Worm (Caenorhabditis elegans) whole organism, mixed stage, embryonic: Measurements from ENCODE around the gene C43C3.4.

ENCODE experiments used
- M03D4.4 ChIP-seq: sonication (generic microtip); optimal IDR thresholded peaks from 2 replicates; lab custom pipeline; 2017; ENCODE audit warnings: mild to moderate bottlenecking, missing genetic modification characterization, missing compliant biosample characterization
- bed-3 ChIP-seq: fragments of 200-800 bp; sonication (Bioruptor generic); optimal IDR thresholded peaks from 3 replicates; lab custom pipeline; 2018; ENCODE audit warnings: mild to moderate bottlenecking, missing genetic modification characterization, moderate library complexity, missing compliant biosample characterization
- blmp-1 ChIP-seq: fragments of 150-350 bp; optimal IDR thresholded peaks from 2 replicates; lab custom pipeline; 2014; ENCODE audit warnings: missing biosample characterization, missing genetic modification characterization
- ceh-39 ChIP-seq: fragments of 150-350 bp; optimal IDR thresholded peaks from 2 replicates; lab custom pipeline; 2014; ENCODE audit warnings: missing biosample characterization, missing genetic modification characterization
- ceh-43 ChIP-seq: fragments of 200-800 bp; sonication (Bioruptor generic); optimal IDR thresholded peaks from 2 replicates; lab custom pipeline; 2018; ENCODE audit warnings: mild to moderate bottlenecking, missing genetic modification characterization, moderate library complexity, missing compliant biosample characterization
- ceh-83 ChIP-seq: fragments of 200-800 bp; sonication (Bioruptor generic); optimal IDR thresholded peaks from 2 replicates; lab custom pipeline; 2018; ENCODE audit warnings: mild to moderate bottlenecking, missing genetic modification characterization, missing compliant biosample characterization
- ces-1 ChIP-seq: fragments of 150-350 bp; optimal IDR thresholded peaks from 2 replicates; lab custom pipeline; 2014; ENCODE audit warnings: missing biosample characterization, missing genetic modification reagents, missing genetic modification characterization
- cnd-1 ChIP-seq: fragments of 200-800 bp; sonication (Bioruptor generic); optimal IDR thresholded peaks from 2 replicates; lab custom pipeline; 2018; ENCODE audit warnings: mild to moderate bottlenecking, missing genetic modification characterization, missing compliant biosample characterization
- drap-1 ChIP-seq: fragments of 200-800 bp; sonication (Bioruptor generic); optimal IDR thresholded peaks from 3 replicates; lab custom pipeline; 2018; ENCODE audit warnings: mild to moderate bottlenecking, missing genetic modification characterization, missing compliant biosample characterization
- elt-1 ChIP-seq: sonication (generic microtip); optimal IDR thresholded peaks from 2 replicates; lab custom pipeline; 2017; ENCODE audit warnings: missing genetic modification characterization, mild to moderate bottlenecking, missing compliant biosample characterization, antibody characterized with exemption, moderate library complexity, borderline replicate concordance; ENCODE audit not compliant: insufficient read depth
- elt-3 ChIP-seq: fragments of 150-350 bp; optimal IDR thresholded peaks from 2 replicates; lab custom pipeline; 2014; ENCODE audit warnings: missing biosample characterization, missing genetic modification characterization
- flh-1 ChIP-seq: fragments of 200-800 bp; sonication (Bioruptor generic); optimal IDR thresholded peaks from 2 replicates; lab custom pipeline; 2018; ENCODE audit warnings: mild to moderate bottlenecking, missing genetic modification characterization, moderate library complexity, missing compliant biosample characterization
- ham-2 ChIP-seq: fragments of 200-800 bp; sonication (Bioruptor generic); optimal IDR thresholded peaks from 2 replicates; lab custom pipeline; 2018; ENCODE audit warnings: mild to moderate bottlenecking, missing genetic modification characterization, missing compliant biosample characterization
- hlh-1 ChIP-seq: fragments of 150-350 bp; optimal IDR thresholded peaks from 2 replicates; lab custom pipeline; 2014; ENCODE audit warnings: missing biosample characterization, missing genetic modification reagents, missing genetic modification characterization
- lin-13 ChIP-seq: fragments of 150-350 bp; optimal IDR thresholded peaks from 2 replicates; lab custom pipeline; 2014; ENCODE audit warnings: missing biosample characterization, missing genetic modification characterization
- lin-32 ChIP-seq: fragments of 200-800 bp; sonication (Bioruptor generic); optimal IDR thresholded peaks from 2 replicates; lab custom pipeline; 2018; ENCODE audit warnings: mild to moderate bottlenecking, missing genetic modification characterization, missing compliant biosample characterization
- lsy-2 ChIP-seq: fragments of 150-350 bp; optimal IDR thresholded peaks from 2 replicates; lab custom pipeline; 2014; ENCODE audit warnings: missing biosample characterization, missing genetic modification characterization
- mab-5 ChIP-seq: fragments of 150-350 bp; optimal IDR thresholded peaks from 2 replicates; lab custom pipeline; 2014; ENCODE audit warnings: missing biosample characterization, missing genetic modification characterization
- mep-1 ChIP-seq: fragments of 150-350 bp; optimal IDR thresholded peaks from 2 replicates; lab custom pipeline; 2017; ENCODE audit warnings: missing biosample characterization, missing genetic modification reagents, missing genetic modification characterization, inconsistent platforms
- mls-2 ChIP-seq: sonication (generic microtip); optimal IDR thresholded peaks from 2 replicates; lab custom pipeline; 2016; ENCODE audit warnings: mild to moderate bottlenecking, missing genetic modification characterization, moderate library complexity, missing compliant biosample characterization
- nhr-12 ChIP-seq: fragments of 150-350 bp; optimal IDR thresholded peaks from 2 replicates; lab custom pipeline; 2014; ENCODE audit warnings: missing biosample characterization, missing genetic modification characterization
- nhr-2 ChIP-seq: fragments of 150-350 bp; optimal IDR thresholded peaks from 2 replicates; lab custom pipeline; 2014; ENCODE audit warnings: missing biosample characterization, missing genetic modification characterization
- nhr-237 ChIP-seq: fragments of 150-350 bp; optimal IDR thresholded peaks from 2 replicates; lab custom pipeline; 2014; ENCODE audit warnings: missing biosample characterization, missing genetic modification characterization
- nhr-28 ChIP-seq: fragments of 150-350 bp; optimal IDR thresholded peaks from 2 replicates; lab custom pipeline; 2014; ENCODE audit warnings: missing biosample characterization, missing genetic modification characterization
- nhr-76 ChIP-seq: sonication (generic microtip); optimal IDR thresholded peaks from 2 replicates; lab custom pipeline; 2017; ENCODE audit warnings: missing biosample characterization, missing genetic modification characterization
- pha-4 ChIP-seq: fragments of 150-350 bp; optimal IDR thresholded peaks from 2 replicates; lab custom pipeline; 2018; ENCODE audit warnings: missing biosample characterization, missing genetic modification reagents, missing genetic modification characterization
- sem-2 ChIP-seq: fragments of 200-800 bp; sonication (Bioruptor generic); optimal IDR thresholded peaks from 2 replicates; lab custom pipeline; 2018; ENCODE audit warnings: mild to moderate bottlenecking, missing genetic modification characterization, missing compliant biosample characterization
- snpc-4 ChIP-seq: fragments of 150-350 bp; optimal IDR thresholded peaks from 2 replicates; lab custom pipeline; 2014; ENCODE audit warnings: missing biosample characterization, missing genetic modification characterization
- sptf-1 ChIP-seq: sonication (generic microtip); optimal IDR thresholded peaks from 2 replicates; lab custom pipeline; 2017; ENCODE audit warnings: mild to moderate bottlenecking, missing genetic modification characterization, moderate library complexity, missing compliant biosample characterization
- tbx-8 ChIP-seq: fragments of 200-800 bp; sonication (Bioruptor generic); optimal IDR thresholded peaks from 2 replicates; lab custom pipeline; 2018; ENCODE audit warnings: mild to moderate bottlenecking, missing genetic modification characterization, moderate library complexity, missing compliant biosample characterization
- unc-120 ChIP-seq: sonication (generic microtip); optimal IDR thresholded peaks from 2 replicates; lab custom pipeline; 2017; ENCODE audit warnings: missing genetic modification characterization, missing compliant biosample characterization; ENCODE audit not compliant: poor library complexity, severe bottlenecking
- unc-39 ChIP-seq: fragments of 150-350 bp; optimal IDR thresholded peaks from 2 replicates; lab custom pipeline; 2014; ENCODE audit warnings: missing biosample characterization, missing genetic modification characterization
- unc-62 ChIP-seq: fragments of 150-350 bp; optimal IDR thresholded peaks from 2 replicates; lab custom pipeline; 2014; ENCODE audit warnings: missing biosample characterization, missing genetic modification reagents, missing genetic modification characterization
- zip-8 ChIP-seq: fragments of 150-350 bp; optimal IDR thresholded peaks from 2 replicates; lab custom pipeline; 2014; ENCODE audit warnings: missing biosample characterization, missing genetic modification characterization
- ztf-11 ChIP-seq: fragments of 150-350 bp; optimal IDR thresholded peaks from 2 replicates; lab custom pipeline; 2014; ENCODE audit warnings: missing biosample characterization, missing genetic modification characterization

C43C3.4 gene

DNA sequence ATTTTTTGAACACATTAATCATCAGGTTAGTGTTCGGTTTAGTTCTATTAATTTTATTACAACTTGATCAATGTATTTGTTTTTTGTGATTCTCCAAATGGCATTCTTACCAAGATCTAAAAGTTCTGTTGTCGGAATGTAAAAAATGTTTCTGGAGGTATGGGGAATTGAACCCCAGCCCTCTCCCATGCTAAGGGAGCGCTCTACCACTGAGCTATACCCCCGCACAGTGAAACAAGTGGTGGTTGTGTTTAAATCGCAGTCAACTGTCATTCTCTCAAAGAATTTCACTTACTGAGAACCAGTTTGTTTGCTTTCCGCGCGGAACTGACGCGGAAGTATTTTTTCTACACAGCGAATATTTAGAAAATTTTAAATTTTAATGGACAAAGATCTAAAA, 37.0 kb downstream of the C43C3.4 start:
- TF ChIP-seq unc-62 (GFP tag; lab: Kevin White, UChicago) (peak; percentile 38), ceh-83 (peak; percentile 89), flh-1 (GFP tag; lab: Kevin White, UChicago) (peak; percentile 78), ham-2 (GFP tag; lab: Kevin White, UChicago) (peak; percentile 64), unc-39 (tag; lab: Kevin White, UChicago) (no peak), blmp-1 (tag; lab: Kevin White, UChicago) (peak; percentile 11), nhr-237 (peak; percentile 73), lsy-2 (no peak), ztf-11 (tag; lab: Kevin White, UChicago) (peak; percentile 53), mep-1 (tag; lab: Kevin White, UChicago) (peak; percentile 60), hlh-1 (tag; lab: Kevin White, UChicago) (peak; percentile 50), elt-1 (tag; lab: Kevin White, UChicago) (no peak), M03D4.4 (tag; lab: Kevin White, UChicago) (peak; percentile 93), nhr-76 (tag; lab: Kevin White, UChicago) (no peak), ceh-43 (GFP tag; lab: Kevin White, UChicago) (peak; percentile 83), mls-2 (tag; lab: Kevin White, UChicago) (peak; percentile 92), bed-3 (GFP tag; lab: Kevin White, UChicago) (peak; percentile 79), mab-5 (tag; lab: Kevin White, UChicago) (no peak), lin-32 (GFP tag; lab: Kevin White, UChicago) (peak; percentile 74), nhr-28 (tag; lab: Kevin White, UChicago) (peak; percentile 16), nhr-12 (no peak), snpc-4 (tag; lab: Kevin White, UChicago) (no peak), zip-8 (no peak), sptf-1 (peak; percentile 94), ceh-39 (tag; lab: Kevin White, UChicago) (no peak), unc-120 (tag; lab: Kevin White, UChicago) (peak; percentile 84), drap-1 (peak; percentile 90), pha-4 (peak; percentile 68), sem-2 (peak; percentile 83), ces-1 (GFP tag; lab: Kevin White, UChicago) (no peak), lin-13 (tag; lab: Kevin White, UChicago) (peak; percentile 35), nhr-2 (tag; lab: Kevin White, UChicago) (no peak), elt-3 (tag; lab: Kevin White, UChicago) (no peak), tbx-8 (GFP tag; lab: Kevin White, UChicago) (peak; percentile 61), cnd-1 (peak; percentile 87)

DNA sequence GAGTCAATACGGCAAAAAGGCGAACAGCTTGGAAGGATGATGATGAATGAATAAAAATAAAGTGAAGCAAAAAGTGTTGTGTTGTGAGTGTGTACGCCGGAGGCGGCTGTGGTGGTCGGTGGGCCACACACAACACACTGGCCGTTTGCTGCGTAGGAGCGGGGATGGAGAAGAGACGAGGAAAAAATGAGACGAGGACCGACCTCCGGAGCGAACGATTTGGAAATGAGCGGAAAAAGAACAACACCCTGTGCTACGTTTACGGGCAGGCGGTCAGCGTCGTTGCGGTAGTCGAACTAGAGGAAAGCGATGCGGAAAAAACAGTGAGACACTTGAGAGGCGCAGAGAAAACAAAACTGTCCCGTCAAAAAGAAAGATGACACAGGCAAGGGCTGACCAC, 37.6 kb downstream of the C43C3.4 start:
- no peak for TF ChIP-seq flh-1 (GFP tag; lab: Kevin White, UChicago)
- TF ChIP-seq ham-2 (GFP tag; lab: Kevin White, UChicago) = peak; percentile 61
- TF ChIP-seq nhr-12 = no peak
- no peak for TF ChIP-seq mls-2 (tag; lab: Kevin White, UChicago)
- TF ChIP-seq bed-3 (GFP tag; lab: Kevin White, UChicago) = no peak
- peak; percentile 48 for TF ChIP-seq cnd-1

DNA sequence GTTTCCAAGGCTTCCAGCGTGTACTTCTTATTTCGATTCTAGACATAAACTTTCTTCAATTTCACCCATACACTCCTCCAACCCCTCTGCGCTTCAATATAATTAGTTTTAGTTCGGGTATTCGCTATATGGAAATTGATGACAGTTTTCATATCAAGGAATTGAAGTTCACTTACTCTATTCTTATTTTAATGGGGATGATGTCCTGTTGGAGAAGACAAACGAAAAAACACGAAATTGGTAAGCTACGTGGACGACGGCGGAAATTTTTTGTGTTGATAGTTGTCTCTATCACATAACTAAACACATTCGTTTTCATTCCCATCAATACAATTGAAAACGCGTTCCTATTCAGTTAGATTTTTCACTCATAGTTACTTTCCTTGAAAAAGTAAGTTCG, 39.3 kb downstream of the C43C3.4 start, which contains the start of gene F34H10.5:
Gene F34H10.5 (plus strand): TSS at position 301 of the 400 bp plus-strand sequence.
- TF ChIP-seq ztf-11 (tag; lab: Kevin White, UChicago) = no peak
- no peak for TF ChIP-seq blmp-1 (tag; lab: Kevin White, UChicago)
- no peak for TF ChIP-seq mep-1 (tag; lab: Kevin White, UChicago)
- no peak for TF ChIP-seq lsy-2
- no peak for TF ChIP-seq nhr-28 (tag; lab: Kevin White, UChicago)
- no peak for TF ChIP-seq ceh-83

DNA sequence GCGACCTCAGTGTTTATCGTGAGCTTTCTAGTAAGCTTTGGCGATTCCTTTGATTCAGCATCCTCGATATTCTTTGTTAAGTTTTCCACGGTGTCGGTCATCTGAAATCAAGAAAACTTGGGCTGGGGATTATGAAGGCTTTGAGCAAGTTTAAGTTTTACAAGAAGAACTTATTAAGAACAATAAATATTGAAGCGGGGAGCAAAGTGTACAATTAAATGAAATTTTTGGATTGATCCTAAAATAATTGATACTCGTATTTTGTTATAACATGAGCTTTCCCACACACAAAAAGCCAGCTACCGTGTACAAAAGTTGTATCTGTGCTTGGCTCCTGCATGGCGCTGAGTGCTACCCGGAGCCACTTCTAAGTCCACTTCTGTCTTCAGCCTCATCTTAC, 39.8 kb downstream of the C43C3.4 start, which contains the start of gene F34H10.3:
Gene F34H10.3 (minus strand): TSS at position 101 of the 400 bp plus-strand sequence.
- no peak for TF ChIP-seq unc-62 (GFP tag; lab: Kevin White, UChicago)
- TF ChIP-seq ztf-11 (tag; lab: Kevin White, UChicago) = no peak
- TF ChIP-seq sem-2 = no peak
- no peak for TF ChIP-seq elt-1 (tag; lab: Kevin White, UChicago)
- no peak for TF ChIP-seq blmp-1 (tag; lab: Kevin White, UChicago)
